Worm (Caenorhabditis elegans) whole organism, mixed stage, embryonic: ENCODE results near the gene R160.3.
"Not testable (repeated sequence)": the region's sequence is repeated elsewhere in the genome, so short reads cannot be mapped to it uniquely, and the experiment has no call there.

ENCODE experiments used
- M03D4.4 ChIP-seq: sonication (generic microtip); optimal IDR thresholded peaks from 2 replicates; lab custom pipeline; 2017; ENCODE audit warnings: mild to moderate bottlenecking, missing genetic modification characterization, missing compliant biosample characterization
- bed-3 ChIP-seq: fragments of 200-800 bp; sonication (Bioruptor generic); optimal IDR thresholded peaks from 3 replicates; lab custom pipeline; 2018; ENCODE audit warnings: mild to moderate bottlenecking, missing genetic modification characterization, moderate library complexity, missing compliant biosample characterization
- blmp-1 ChIP-seq: fragments of 150-350 bp; optimal IDR thresholded peaks from 2 replicates; lab custom pipeline; 2014; ENCODE audit warnings: missing biosample characterization, missing genetic modification characterization
- ceh-43 ChIP-seq: fragments of 200-800 bp; sonication (Bioruptor generic); optimal IDR thresholded peaks from 2 replicates; lab custom pipeline; 2018; ENCODE audit warnings: mild to moderate bottlenecking, missing genetic modification characterization, moderate library complexity, missing compliant biosample characterization
- ceh-83 ChIP-seq: fragments of 200-800 bp; sonication (Bioruptor generic); optimal IDR thresholded peaks from 2 replicates; lab custom pipeline; 2018; ENCODE audit warnings: mild to moderate bottlenecking, missing genetic modification characterization, missing compliant biosample characterization
- ces-1 ChIP-seq: fragments of 150-350 bp; optimal IDR thresholded peaks from 2 replicates; lab custom pipeline; 2014; ENCODE audit warnings: missing biosample characterization, missing genetic modification reagents, missing genetic modification characterization
- cnd-1 ChIP-seq: fragments of 200-800 bp; sonication (Bioruptor generic); optimal IDR thresholded peaks from 2 replicates; lab custom pipeline; 2018; ENCODE audit warnings: mild to moderate bottlenecking, missing genetic modification characterization, missing compliant biosample characterization
- drap-1 ChIP-seq: fragments of 200-800 bp; sonication (Bioruptor generic); optimal IDR thresholded peaks from 3 replicates; lab custom pipeline; 2018; ENCODE audit warnings: mild to moderate bottlenecking, missing genetic modification characterization, missing compliant biosample characterization
- elt-3 ChIP-seq: fragments of 150-350 bp; optimal IDR thresholded peaks from 2 replicates; lab custom pipeline; 2014; ENCODE audit warnings: missing biosample characterization, missing genetic modification characterization
- flh-1 ChIP-seq: fragments of 200-800 bp; sonication (Bioruptor generic); optimal IDR thresholded peaks from 2 replicates; lab custom pipeline; 2018; ENCODE audit warnings: mild to moderate bottlenecking, missing genetic modification characterization, moderate library complexity, missing compliant biosample characterization
- ham-2 ChIP-seq: fragments of 200-800 bp; sonication (Bioruptor generic); optimal IDR thresholded peaks from 2 replicates; lab custom pipeline; 2018; ENCODE audit warnings: mild to moderate bottlenecking, missing genetic modification characterization, missing compliant biosample characterization
- hlh-1 ChIP-seq: fragments of 150-350 bp; optimal IDR thresholded peaks from 2 replicates; lab custom pipeline; 2014; ENCODE audit warnings: missing biosample characterization, missing genetic modification reagents, missing genetic modification characterization
- lin-13 ChIP-seq: fragments of 150-350 bp; optimal IDR thresholded peaks from 2 replicates; lab custom pipeline; 2014; ENCODE audit warnings: missing biosample characterization, missing genetic modification characterization
- lin-32 ChIP-seq: fragments of 200-800 bp; sonication (Bioruptor generic); optimal IDR thresholded peaks from 2 replicates; lab custom pipeline; 2018; ENCODE audit warnings: mild to moderate bottlenecking, missing genetic modification characterization, missing compliant biosample characterization
- lsy-2 ChIP-seq: fragments of 150-350 bp; optimal IDR thresholded peaks from 2 replicates; lab custom pipeline; 2014; ENCODE audit warnings: missing biosample characterization, missing genetic modification characterization
- mab-5 ChIP-seq: fragments of 150-350 bp; optimal IDR thresholded peaks from 2 replicates; lab custom pipeline; 2014; ENCODE audit warnings: missing biosample characterization, missing genetic modification characterization
- mep-1 ChIP-seq: fragments of 150-350 bp; optimal IDR thresholded peaks from 2 replicates; lab custom pipeline; 2017; ENCODE audit warnings: missing biosample characterization, missing genetic modification reagents, missing genetic modification characterization, inconsistent platforms
- mls-2 ChIP-seq: sonication (generic microtip); optimal IDR thresholded peaks from 2 replicates; lab custom pipeline; 2016; ENCODE audit warnings: mild to moderate bottlenecking, missing genetic modification characterization, moderate library complexity, missing compliant biosample characterization
- nhr-28 ChIP-seq: fragments of 150-350 bp; optimal IDR thresholded peaks from 2 replicates; lab custom pipeline; 2014; ENCODE audit warnings: missing biosample characterization, missing genetic modification characterization
- nhr-76 ChIP-seq: sonication (generic microtip); optimal IDR thresholded peaks from 2 replicates; lab custom pipeline; 2017; ENCODE audit warnings: missing biosample characterization, missing genetic modification characterization
- pha-4 ChIP-seq: fragments of 150-350 bp; optimal IDR thresholded peaks from 2 replicates; lab custom pipeline; 2018; ENCODE audit warnings: missing biosample characterization, missing genetic modification reagents, missing genetic modification characterization
- sptf-1 ChIP-seq: sonication (generic microtip); optimal IDR thresholded peaks from 2 replicates; lab custom pipeline; 2017; ENCODE audit warnings: mild to moderate bottlenecking, missing genetic modification characterization, moderate library complexity, missing compliant biosample characterization
- tbx-8 ChIP-seq: fragments of 200-800 bp; sonication (Bioruptor generic); optimal IDR thresholded peaks from 2 replicates; lab custom pipeline; 2018; ENCODE audit warnings: mild to moderate bottlenecking, missing genetic modification characterization, moderate library complexity, missing compliant biosample characterization
- unc-120 ChIP-seq: sonication (generic microtip); optimal IDR thresholded peaks from 2 replicates; lab custom pipeline; 2017; ENCODE audit warnings: missing genetic modification characterization, missing compliant biosample characterization; ENCODE audit not compliant: poor library complexity, severe bottlenecking
- unc-39 ChIP-seq: fragments of 150-350 bp; optimal IDR thresholded peaks from 2 replicates; lab custom pipeline; 2014; ENCODE audit warnings: missing biosample characterization, missing genetic modification characterization
- unc-62 ChIP-seq: fragments of 150-350 bp; optimal IDR thresholded peaks from 2 replicates; lab custom pipeline; 2014; ENCODE audit warnings: missing biosample characterization, missing genetic modification reagents, missing genetic modification characterization
- ztf-11 ChIP-seq: fragments of 150-350 bp; optimal IDR thresholded peaks from 2 replicates; lab custom pipeline; 2014; ENCODE audit warnings: missing biosample characterization, missing genetic modification characterization

The R160.3 gene

DNA sequence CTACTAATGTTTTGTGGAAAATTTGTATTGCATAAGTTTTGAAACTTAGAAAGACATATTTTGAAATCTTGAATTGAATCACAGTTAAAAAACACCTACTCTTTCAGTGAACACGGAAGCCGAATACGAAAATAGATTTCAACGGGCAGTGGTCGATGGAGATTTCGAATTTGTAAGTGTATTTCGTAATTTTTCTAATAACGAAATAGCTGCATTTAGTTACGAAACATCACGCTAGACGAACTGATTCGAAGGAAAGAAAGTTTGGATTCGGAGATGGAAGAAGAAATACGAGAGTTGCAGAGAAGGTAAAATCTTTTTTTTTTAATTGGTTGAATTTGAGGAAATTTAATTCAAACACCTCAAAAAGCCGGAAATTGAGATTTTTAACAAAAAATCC is 23.4 kb downstream of the R160.3 start:
- TF ChIP-seq blmp-1, result no peak
- TF ChIP-seq mab-5 (tag; lab: Kevin White, UChicago), result no peak
- TF ChIP-seq lin-32 (GFP tag; lab: Kevin White, UChicago), result no peak
- no peak for TF ChIP-seq drap-1
- no peak for TF ChIP-seq M03D4.4 (tag; lab: Kevin White, UChicago)
- TF ChIP-seq unc-120 (tag; lab: Kevin White, UChicago), result no peak
- no peak for TF ChIP-seq unc-62 (GFP tag; lab: Kevin White, UChicago)
- no peak for TF ChIP-seq nhr-76 (tag; lab: Kevin White, UChicago)
- no peak for TF ChIP-seq ces-1 (GFP tag; lab: Kevin White, UChicago)
- no peak for TF ChIP-seq lin-13 (tag; lab: Kevin White, UChicago)

DNA sequence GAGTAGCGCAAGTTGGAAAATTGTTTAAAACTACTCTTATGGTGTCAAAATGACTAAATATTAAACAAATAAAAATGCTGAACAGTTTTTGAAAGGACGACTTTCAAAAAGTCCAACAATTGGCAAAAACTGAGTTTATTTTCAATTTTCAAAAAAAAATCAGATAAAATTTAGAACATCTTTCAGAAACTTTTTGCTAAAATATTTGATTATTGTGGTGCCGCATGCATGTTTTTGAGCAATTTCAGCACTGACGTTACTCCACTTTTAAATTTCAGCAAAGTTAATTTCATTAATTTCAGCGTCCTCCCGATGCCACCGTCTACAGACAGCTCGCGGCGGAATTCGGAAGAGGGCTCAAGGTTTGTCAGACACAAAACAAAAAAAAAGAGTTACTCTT is 26.8 kb downstream of the R160.3 start, which contains the start of gene cst-1:
cst-1 (plus strand) TSS at position 301 of the 400 bp plus-strand sequence.
- not testable (repeated sequence) for TF ChIP-seq pha-4, M03D4.4, sptf-1 (tag; lab: Kevin White, UChicago)

- TF ChIP-seq flh-1; unc-62 (GFP tag; lab: Kevin White, UChicago); mep-1 (tag; lab: Kevin White, UChicago): not testable (repeated sequence)
Measured at ce11 chrX:4335950-4336349, 30.2 kb downstream of the R160.3 start, which contains the start of gene cst-2. TSS of gene cst-2 (minus strand) at chrX:4336050.

- not testable (repeated sequence) for TF ChIP-seq mls-2 (tag; lab: Kevin White, UChicago); tbx-8 (GFP tag; lab: Kevin White, UChicago); unc-39
Measured at ce11 chrX:4332305-4332704, 33.8 kb downstream of the R160.3 start, which contains the start of gene C24A8.6. TSS of gene C24A8.6 (minus strand) at chrX:4332405.

- TF ChIP-seq mab-5 (tag; lab: Kevin White, UChicago), result no peak
- TF ChIP-seq cnd-1 (tag; lab: Kevin White, UChicago), result no peak
- TF ChIP-seq tbx-8 (GFP tag; lab: Kevin White, UChicago), result no peak
- no peak for TF ChIP-seq bed-3
- TF ChIP-seq ceh-83 (GFP tag; lab: Kevin White, UChicago), result no peak
- no peak for TF ChIP-seq mep-1 (tag; lab: Kevin White, UChicago)
- TF ChIP-seq M03D4.4 (tag; lab: Kevin White, UChicago), result no peak
- no peak for TF ChIP-seq lin-13 (tag; lab: Kevin White, UChicago)
- TF ChIP-seq ham-2 (GFP tag; lab: Kevin White, UChicago), result no peak
- TF ChIP-seq blmp-1, result no peak
- TF ChIP-seq ztf-11 (tag; lab: Kevin White, UChicago), result no peak
- no peak for TF ChIP-seq pha-4 (tag; lab: Kevin White, UChicago)
- TF ChIP-seq hlh-1 (tag; lab: Kevin White, UChicago), result no peak
- no peak for TF ChIP-seq ceh-43
- no peak for TF ChIP-seq lsy-2 (tag; lab: Kevin White, UChicago)
- no peak for TF ChIP-seq elt-3 (tag; lab: Kevin White, UChicago)
- no peak for TF ChIP-seq flh-1
- TF ChIP-seq nhr-28 (tag; lab: Kevin White, UChicago), result no peak
- no peak for TF ChIP-seq nhr-76 (tag; lab: Kevin White, UChicago)
- TF ChIP-seq, all 35 proteins: peak for 0
Measured at ce11 chrX:4328816-4329215, 37.3 kb downstream of the R160.3 start, which contains the start of gene C24A8.5. TSS of gene C24A8.5 (minus strand) at chrX:4328916.

DNA sequence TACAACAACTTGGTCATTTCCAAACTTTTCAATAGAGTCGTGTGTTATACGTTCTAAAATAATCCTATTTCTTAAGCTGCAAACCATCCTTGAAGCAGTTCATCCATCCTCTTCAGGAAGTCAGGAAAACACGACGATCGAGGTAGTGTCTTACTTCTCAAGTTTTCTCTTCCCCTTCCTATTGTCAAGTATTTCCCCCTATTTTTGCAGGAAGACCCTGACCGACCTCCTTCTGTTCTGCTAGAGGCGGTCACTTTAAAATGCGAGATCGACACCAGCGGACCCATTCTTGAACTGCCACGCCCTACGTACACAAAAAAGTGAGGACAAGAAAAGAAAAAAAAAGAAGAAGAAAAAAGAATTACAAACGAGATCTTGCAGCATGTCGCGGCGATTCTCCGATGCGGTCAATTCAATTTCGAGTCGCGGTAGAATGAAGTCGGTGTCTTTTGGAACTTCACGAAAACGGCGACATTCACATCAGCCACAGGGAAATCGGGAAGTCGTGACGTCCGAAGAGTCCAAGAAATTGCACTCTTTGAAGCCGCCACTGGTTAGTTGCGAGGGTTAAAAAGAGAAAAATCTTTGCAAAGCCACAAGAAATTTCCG is 43.2 kb downstream of the R160.3 start:
- TF ChIP-seq blmp-1 (no peak), ces-1 (GFP tag; lab: Kevin White, UChicago) (peak; percentile 41), ceh-43 (no peak)
